Worm (Caenorhabditis elegans) whole organism, early embryonic: ENCODE data around the gene F09C6.13.

Source experiments
- F13C5.2 ChIP-seq: sonication (generic microtip); optimal IDR thresholded peaks from 2 replicates; lab custom pipeline; 2017; ENCODE audit warnings: mild to moderate bottlenecking, missing genetic modification characterization, inconsistent platforms, missing compliant biosample characterization
- aly-1 ChIP-seq: sonication (generic microtip); optimal IDR thresholded peaks from 2 replicates; lab custom pipeline; 2016; ENCODE audit warnings: missing genetic modification characterization, missing compliant biosample characterization
- ama-1 ChIP-seq: fragments of 150-350 bp; optimal IDR thresholded peaks from 2 replicates; lab custom pipeline; 2014
- ceh-13 ChIP-seq: fragments of 200-800 bp; sonication (Bioruptor generic); optimal IDR thresholded peaks from 2 replicates; lab custom pipeline; 2018; ENCODE audit warnings: mild to moderate bottlenecking, missing genetic modification characterization, missing compliant biosample characterization
- ceh-36 ChIP-seq: sonication (generic microtip); optimal IDR thresholded peaks from 2 replicates; lab custom pipeline; 2016; ENCODE audit warnings: missing genetic modification characterization, inconsistent platforms, missing compliant biosample characterization
- pes-1 ChIP-seq: fragments of 200-800 bp; sonication (Bioruptor generic); IDR thresholded peaks from 2 replicates; pipeline ENCODE4 v1.3.6; 2022; ENCODE audit warnings: missing genetic modification reagents, missing genetic modification characterization, missing compliant biosample characterization
- sea-1 ChIP-seq: fragments of 200-800 bp; sonication (Bioruptor generic); conservative IDR thresholded peaks from 2 replicates; pipeline ENCODE4 v1.3.6; 2022; ENCODE audit warnings: missing genetic modification characterization, missing compliant biosample characterization
- tbx-37 ChIP-seq: fragments of 200-800 bp; sonication (Bioruptor generic); conservative IDR thresholded peaks from 2 replicates; pipeline ENCODE4 v1.3.6; 2022; ENCODE audit warnings: missing genetic modification reagents, missing genetic modification characterization, missing compliant biosample characterization

DNA sequence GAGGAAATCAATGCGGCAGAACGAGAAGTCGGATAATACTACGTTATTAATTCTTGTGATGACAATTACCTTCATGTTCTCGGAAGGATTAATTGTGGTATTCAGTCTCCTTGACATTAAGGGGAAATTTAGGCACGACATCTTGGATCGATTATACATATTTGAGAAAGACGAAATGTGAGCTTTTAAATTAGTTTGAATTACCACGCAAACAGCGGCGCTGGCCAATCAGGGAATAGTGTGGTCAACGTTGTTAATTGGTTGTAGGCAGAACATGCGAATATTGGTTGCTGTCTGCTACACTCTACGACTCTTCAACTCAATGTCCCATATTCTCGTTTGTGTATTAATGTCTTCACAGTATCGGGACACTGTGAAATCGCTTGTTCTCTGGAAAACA is 9.9 kb upstream of the F09C6.13 start, which contains the start of gene F49A5.10:
- TF ChIP-seq ceh-36 (tag; lab: Kevin White, UChicago) (no peak), F13C5.2 (no peak), aly-1 (tag; lab: Kevin White, UChicago) (no peak), sea-1 (GFP tag; lab: Robert Waterston, UW) (no peak), ceh-13 (no peak), ama-1 (lab: Kevin White, UChicago) (no peak), pes-1 (GFP tag; lab: Robert Waterston, UW) (no peak), tbx-37 (GFP tag; lab: Robert Waterston, UW) (no peak)
